Worm (Caenorhabditis elegans) whole organism, L4 larva: ENCODE results near the gene frpr-21.

ENCODE experiments used
- F26F4.8 ChIP-seq: fragments of 200-800 bp; sonication (Bioruptor generic); conservative IDR thresholded peaks from 2 replicates; pipeline ENCODE4 v1.3.6; 2022; ENCODE audit warnings: missing genetic modification characterization, missing compliant biosample characterization
- R02D3.7 ChIP-seq: fragments of 150-350 bp; sonication (generic microtip); optimal IDR thresholded peaks from 3 replicates; lab custom pipeline; 2014; ENCODE audit warnings: missing biosample characterization, missing genetic modification characterization
- T20F7.1 ChIP-seq: fragments of 200-800 bp; sonication (Bioruptor generic); optimal IDR thresholded peaks from 2 replicates; lab custom pipeline; 2018; ENCODE audit warnings: mild to moderate bottlenecking, missing genetic modification characterization, missing compliant biosample characterization
- Y48G9A.11 ChIP-seq: fragments of 200-800 bp; sonication (Bioruptor generic); IDR thresholded peaks from 2 replicates; pipeline ENCODE4 v1.3.6; 2022; ENCODE audit warnings: missing genetic modification reagents, missing genetic modification characterization, missing compliant biosample characterization
- Y75B8A.6 ChIP-seq: fragments of 200-800 bp; sonication (Bioruptor generic); IDR thresholded peaks from 2 replicates; pipeline ENCODE4 v1.3.6; 2022; ENCODE audit warnings: missing genetic modification reagents, missing genetic modification characterization, missing compliant biosample characterization
- ZK337.2 ChIP-seq: fragments of 200-800 bp; sonication (Bioruptor generic); IDR thresholded peaks from 2 replicates; pipeline ENCODE4 v1.3.6; 2022; ENCODE audit warnings: missing genetic modification reagents, missing genetic modification characterization, missing compliant biosample characterization
- aha-1 ChIP-seq: fragments of 150-350 bp; peaks from one replicate; lab custom pipeline; 2014; ENCODE audit warnings: missing biosample characterization, missing genetic modification characterization
- aly-2 ChIP-seq: sonication (generic microtip); optimal IDR thresholded peaks from 2 replicates; lab custom pipeline; 2018; ENCODE audit warnings: missing biosample characterization, missing genetic modification characterization
- ama-1 ChIP-seq: fragments of 150-350 bp; optimal IDR thresholded peaks from 2 replicates; lab custom pipeline; 2014; ENCODE audit warnings: inconsistent platforms, mixed read lengths
- arid-1 ChIP-seq: fragments of 200-800 bp; sonication (Bioruptor generic); conservative IDR thresholded peaks from 2 replicates; pipeline ENCODE4 v1.3.6; 2022; ENCODE audit warnings: missing genetic modification reagents, missing genetic modification characterization, missing compliant biosample characterization
- ceh-44 ChIP-seq: fragments of 200-800 bp; sonication (Bioruptor generic); IDR thresholded peaks from 2 replicates; pipeline ENCODE4 v1.3.6; 2022; ENCODE audit warnings: missing genetic modification reagents, missing genetic modification characterization, missing compliant biosample characterization
- ctbp-1 ChIP-seq: fragments of 200-800 bp; sonication (Bioruptor generic); IDR thresholded peaks from 2 replicates; pipeline ENCODE4 v1.3.6; 2022; ENCODE audit warnings: missing genetic modification reagents, missing genetic modification characterization, missing compliant biosample characterization
- daf-12 ChIP-seq: fragments of 150-350 bp; optimal IDR thresholded peaks from 2 replicates; lab custom pipeline; 2014; ENCODE audit warnings: missing biosample characterization, missing genetic modification reagents, missing genetic modification characterization
- daf-16 ChIP-seq, 3 experiments: sonication (generic microtip); optimal IDR thresholded peaks; 2 replicates each; lab custom pipeline; 2016 to 2017; ENCODE audit warnings: missing genetic modification characterization in 3 of 3, missing genetic modification reagents in 3 of 3, mild to moderate bottlenecking in 2 of 3, missing compliant biosample characterization in 2 of 3, missing biosample characterization in 1 of 3, moderate library complexity in 1 of 3
- daf-19 ChIP-seq: fragments of 200-800 bp; sonication (Bioruptor generic); conservative IDR thresholded peaks from 2 replicates; pipeline ENCODE4 v1.3.6; 2022; ENCODE audit warnings: missing genetic modification characterization, missing compliant biosample characterization
- daf-8 ChIP-seq: fragments of 200-800 bp; sonication (Bioruptor generic); IDR thresholded peaks from 2 replicates; pipeline ENCODE4 v1.3.6; 2022; ENCODE audit warnings: missing genetic modification characterization, missing compliant biosample characterization
- dmd-6 ChIP-seq: fragments of 200-800 bp; sonication (Bioruptor generic); IDR thresholded peaks from 2 replicates; pipeline ENCODE4 v1.3.6; 2022; ENCODE audit warnings: missing genetic modification reagents, missing genetic modification characterization, missing compliant biosample characterization
- duxl-1 ChIP-seq: sonication (generic microtip); optimal IDR thresholded peaks from 2 replicates; lab custom pipeline; 2016; ENCODE audit warnings: mild to moderate bottlenecking, missing genetic modification characterization, moderate library complexity, missing compliant biosample characterization; ENCODE audit not compliant: poor library complexity
- egl-27 ChIP-seq: sonication (generic microtip); optimal IDR thresholded peaks from 3 replicates; lab custom pipeline; 2017; ENCODE audit warnings: missing biosample characterization, missing genetic modification reagents, missing genetic modification characterization
- fos-1 ChIP-seq: fragments of 150-350 bp; optimal IDR thresholded peaks from 2 replicates; lab custom pipeline; 2014; ENCODE audit warnings: missing biosample characterization, missing genetic modification characterization
- hlh-11 ChIP-seq: fragments of 200-800 bp; sonication (Bioruptor generic); optimal IDR thresholded peaks from 2 replicates; lab custom pipeline; 2018; ENCODE audit warnings: mild to moderate bottlenecking, missing genetic modification characterization, missing compliant biosample characterization
- hlh-30 ChIP-seq: sonication (generic microtip); optimal IDR thresholded peaks from 2 replicates; lab custom pipeline; 2017; ENCODE audit warnings: antibody characterized with exemption, mild to moderate bottlenecking, missing genetic modification characterization, missing compliant biosample characterization; ENCODE audit not compliant: insufficient read depth
- lin-1 ChIP-seq: fragments of 200-800 bp; sonication (Bioruptor generic); IDR thresholded peaks from 2 replicates; pipeline ENCODE4 v1.3.6; 2022; ENCODE audit warnings: missing genetic modification reagents, missing genetic modification characterization, missing compliant biosample characterization
- lin-13 ChIP-seq: fragments of 150-350 bp; optimal IDR thresholded peaks from 2 replicates; lab custom pipeline; 2014; ENCODE audit warnings: missing biosample characterization, missing genetic modification reagents, missing genetic modification characterization
- lin-15B ChIP-seq: fragments of 150-350 bp; sonication (generic microtip); optimal IDR thresholded peaks from 3 replicates; lab custom pipeline; 2014; ENCODE audit warnings: missing biosample characterization, missing genetic modification characterization
- lin-29 ChIP-seq: fragments of 200-800 bp; sonication (Bioruptor generic); IDR thresholded peaks from 2 replicates; pipeline ENCODE4 v1.3.6; 2022; ENCODE audit warnings: missing genetic modification reagents, missing genetic modification characterization, missing compliant biosample characterization
- lin-38 ChIP-seq: fragments of 200-800 bp; sonication (Bioruptor generic); IDR thresholded peaks from 2 replicates; pipeline ENCODE4 v1.3.6; 2022; ENCODE audit warnings: missing genetic modification reagents, missing genetic modification characterization, missing compliant biosample characterization
- lir-3 ChIP-seq: sonication (generic microtip); optimal IDR thresholded peaks from 2 replicates; lab custom pipeline; 2016; ENCODE audit warnings: mild to moderate bottlenecking, missing genetic modification characterization, missing compliant biosample characterization
- lsy-2 ChIP-seq, 2 experiments: fragments of 150-350 bp in 1 of 2; sonication (generic microtip) in 1 of 2; optimal IDR thresholded peaks; 2 replicates each; lab custom pipeline; 2014 to 2017; ENCODE audit warnings: missing biosample characterization in 2 of 2, missing genetic modification characterization in 2 of 2
- mdt-29 ChIP-seq: fragments of 200-800 bp; sonication (Bioruptor generic); IDR thresholded peaks from 2 replicates; pipeline ENCODE4 v1.3.6; 2022; ENCODE audit warnings: missing genetic modification reagents, missing genetic modification characterization, missing compliant biosample characterization
- mep-1 ChIP-seq: fragments of 150-350 bp; sonication (generic microtip); optimal IDR thresholded peaks from 3 replicates; lab custom pipeline; 2014; ENCODE audit warnings: missing biosample characterization, missing genetic modification characterization
- mxl-2 ChIP-seq: fragments of 200-800 bp; sonication (Bioruptor generic); conservative IDR thresholded peaks from 2 replicates; pipeline ENCODE4 v1.3.6; 2022; ENCODE audit warnings: missing genetic modification reagents, missing genetic modification characterization, missing compliant biosample characterization
- mxl-3 ChIP-seq: fragments of 200-800 bp; sonication (Bioruptor generic); optimal IDR thresholded peaks from 2 replicates; lab custom pipeline; 2018; ENCODE audit warnings: mild to moderate bottlenecking, missing genetic modification characterization, missing compliant biosample characterization
- nhr-10 ChIP-seq: fragments of 150-350 bp; optimal IDR thresholded peaks from 2 replicates; lab custom pipeline; 2014; ENCODE audit warnings: missing biosample characterization, missing genetic modification characterization
- nhr-11 ChIP-seq: fragments of 150-350 bp; optimal IDR thresholded peaks from 2 replicates; lab custom pipeline; 2014; ENCODE audit warnings: missing biosample characterization, missing genetic modification characterization
- nhr-77 ChIP-seq: fragments of 150-350 bp; optimal IDR thresholded peaks from 2 replicates; lab custom pipeline; 2014; ENCODE audit warnings: missing biosample characterization, missing genetic modification characterization
- pqm-1 ChIP-seq: sonication (generic microtip); optimal IDR thresholded peaks from 2 replicates; lab custom pipeline; 2017; ENCODE audit warnings: missing biosample characterization, missing genetic modification characterization
- rbr-2 ChIP-seq: sonication (generic microtip); optimal IDR thresholded peaks from 2 replicates; lab custom pipeline; 2016; ENCODE audit warnings: missing genotype, missing genetic modification characterization, missing compliant biosample characterization
- saeg-2 ChIP-seq: fragments of 200-800 bp; sonication (Bioruptor generic); IDR thresholded peaks from 2 replicates; pipeline ENCODE4 v1.3.6; 2022; ENCODE audit warnings: missing genetic modification reagents, missing genetic modification characterization, missing compliant biosample characterization
- skn-1 ChIP-seq: fragments of 150-350 bp; optimal IDR thresholded peaks from 2 replicates; lab custom pipeline; 2014; ENCODE audit warnings: missing biosample characterization, missing genetic modification characterization
- snpc-4 ChIP-seq: fragments of 150-350 bp; optimal IDR thresholded peaks from 2 replicates; lab custom pipeline; 2014; ENCODE audit warnings: missing biosample characterization, missing genetic modification characterization
- spr-3 ChIP-seq: fragments of 200-800 bp; sonication (Bioruptor generic); optimal IDR thresholded peaks from 2 replicates; lab custom pipeline; 2018; ENCODE audit warnings: mild to moderate bottlenecking, missing genetic modification characterization, missing compliant biosample characterization
- tag-97 ChIP-seq: fragments of 200-800 bp; sonication (Bioruptor generic); IDR thresholded peaks from 2 replicates; pipeline ENCODE4 v1.3.6; 2022; ENCODE audit warnings: missing genetic modification characterization, missing compliant biosample characterization
- unc-130 ChIP-seq: sonication (generic microtip); optimal IDR thresholded peaks from 2 replicates; lab custom pipeline; 2016; ENCODE audit warnings: missing genetic modification reagents, missing genetic modification characterization, missing compliant biosample characterization
- unc-62 ChIP-seq, 3 experiments: fragments of 150-350 bp in 1 of 3; sonication (generic microtip); optimal IDR thresholded peaks in 2 of 3; peaks in 1 of 3; 1 replicate in 1 of 3; 2 replicates in 2 of 3; lab custom pipeline; 2014 to 2017; ENCODE audit warnings: missing biosample characterization in 3 of 3, missing genetic modification characterization in 3 of 3, missing genetic modification reagents in 3 of 3, missing genotype in 1 of 3
- vab-7 ChIP-seq: fragments of 200-800 bp; sonication (Bioruptor generic); IDR thresholded peaks from 2 replicates; pipeline ENCODE4 v1.3.6; 2022; ENCODE audit warnings: missing genetic modification reagents, missing genetic modification characterization, missing compliant biosample characterization
- zag-1 ChIP-seq: fragments of 150-350 bp; optimal IDR thresholded peaks from 2 replicates; lab custom pipeline; 2014; ENCODE audit warnings: missing biosample characterization, missing genetic modification characterization
- zfp-2 ChIP-seq: sonication (generic microtip); optimal IDR thresholded peaks from 2 replicates; lab custom pipeline; 2016; ENCODE audit warnings: mild to moderate bottlenecking, missing genetic modification characterization, missing compliant biosample characterization
- ztf-7 ChIP-seq: fragments of 150-350 bp; optimal IDR thresholded peaks from 2 replicates; lab custom pipeline; 2014; ENCODE audit warnings: missing biosample characterization, missing genetic modification characterization

frpr-21 gene

DNA sequence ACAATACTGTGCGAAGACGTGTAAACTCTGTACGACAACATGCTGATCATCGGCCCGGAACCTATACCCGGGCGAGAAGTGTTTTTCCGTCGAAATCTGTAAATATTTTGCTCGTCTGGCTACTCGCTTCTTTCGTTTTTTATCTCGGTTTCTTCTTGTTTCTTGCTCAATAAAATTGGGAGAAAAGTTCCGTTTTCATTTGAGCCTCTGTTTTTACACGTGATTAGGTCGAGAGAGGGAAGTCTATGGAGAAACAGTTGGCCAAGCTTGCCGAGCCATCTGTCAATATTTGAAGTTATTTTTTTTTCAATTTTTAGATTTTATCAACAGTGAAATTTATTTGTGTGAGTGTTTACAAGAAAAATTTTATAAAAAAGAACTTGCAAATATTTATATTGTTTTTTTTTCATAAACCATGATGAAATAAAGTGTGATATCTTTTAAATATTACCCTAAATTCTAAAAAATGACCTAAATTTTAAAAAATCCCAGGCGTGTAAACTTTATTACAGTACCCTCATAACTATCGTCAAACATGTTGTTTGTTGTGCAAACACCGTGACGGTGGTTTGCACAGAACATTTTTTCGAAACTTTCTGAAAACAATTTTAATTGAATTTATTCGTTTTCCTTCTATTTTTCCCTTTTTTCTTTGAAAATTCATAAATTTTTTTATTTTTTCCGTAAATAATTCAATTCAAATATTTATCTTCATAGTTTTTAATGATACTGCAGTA lies 23.3 kb upstream of the frpr-21 start:
- no peak for TF ChIP-seq ZK337.2 (GFP tag; lab: Robert Waterston, UW)
- TF ChIP-seq duxl-1 (tag; lab: Kevin White, UChicago) = no peak
- no peak for TF ChIP-seq rbr-2
- TF ChIP-seq pqm-1 (tag; lab: Kevin White, UChicago) = no peak
- TF ChIP-seq hlh-11 (tag; lab: Kevin White, UChicago) = peak; percentile 35
- no peak for TF ChIP-seq fos-1 (tag; lab: Kevin White, UChicago)
- peak; percentile 23 for TF ChIP-seq hlh-30 (tag; lab: Kevin White, UChicago)
- peak in 1 of 2 experiments; percentile 97 for TF ChIP-seq daf-16 (GFP tag; optimal IDR thresholded peaks at IDR 0.05; lab: Kevin White, UChicago)
- TF ChIP-seq daf-16 (tag; optimal IDR thresholded peaks at IDR 0.05; lab: Kevin White, UChicago) = peak; percentile 1
- peak; percentile 36 for TF ChIP-seq T20F7.1 (GFP tag; lab: Kevin White, UChicago)
- TF ChIP-seq aha-1 (tag; lab: Kevin White, UChicago) = peak; percentile 71
- TF ChIP-seq lin-13 = no peak
- no peak for TF ChIP-seq unc-62 (GFP tag; optimal IDR thresholded peaks at IDR 0.05 in 1 of 2; lab: Kevin White, UChicago)
- no peak for TF ChIP-seq unc-62 (tag; optimal IDR thresholded peaks at IDR 0.05; lab: Kevin White, UChicago)
- no peak for TF ChIP-seq vab-7
- no peak for TF ChIP-seq spr-3 (GFP tag; lab: Kevin White, UChicago)
- no peak for TF ChIP-seq nhr-10
- TF ChIP-seq ztf-7 = no peak
- TF ChIP-seq lsy-2 (tag; optimal IDR thresholded peaks at IDR 0.05; lab: Kevin White, UChicago) = peak in 1 of 2 experiments; percentile 80
- TF ChIP-seq zfp-2 (tag; lab: Kevin White, UChicago) = no peak

DNA sequence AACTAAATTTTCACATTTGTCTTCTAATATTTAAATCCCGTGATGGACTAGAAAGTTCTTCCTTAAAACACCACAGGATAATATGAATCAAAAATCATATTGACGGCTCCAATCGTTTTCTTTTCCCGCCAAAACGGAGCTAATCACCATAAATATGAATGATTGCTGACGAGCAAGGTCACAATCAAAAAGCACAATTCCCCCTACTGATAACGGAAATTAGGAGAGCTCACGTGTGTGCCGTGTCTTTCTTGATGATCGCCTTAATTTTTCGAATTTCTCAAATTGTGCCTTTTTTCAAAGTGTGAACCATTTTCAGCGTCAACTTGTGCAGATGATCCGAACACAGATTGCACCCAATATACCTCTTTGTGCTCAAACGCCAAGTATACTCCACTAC lies 22.1 kb upstream of the frpr-21 start:
- TF ChIP-seq lir-3 (tag; lab: Kevin White, UChicago) (no peak), lin-15B (no peak), duxl-1 (tag; lab: Kevin White, UChicago) (no peak), unc-130 (GFP tag; lab: Kevin White, UChicago) (no peak), mxl-3 (GFP tag; lab: Kevin White, UChicago) (peak; percentile 23), snpc-4 (tag; lab: Kevin White, UChicago) (no peak), zag-1 (tag; lab: Kevin White, UChicago) (no peak), lin-29 (GFP tag; lab: Robert Waterston, UW) (no peak), ctbp-1 (GFP tag; lab: Robert Waterston, UW) (no peak), lin-1 (GFP tag; lab: Robert Waterston, UW) (no peak), daf-8 (GFP tag; lab: Robert Waterston, UW) (no peak), mxl-2 (GFP tag; lab: Robert Waterston, UW) (no peak), dmd-6 (GFP tag; lab: Robert Waterston, UW) (peak; percentile 83), R02D3.7 (tag; lab: Kevin White, UChicago) (no peak), aly-2 (tag; lab: Kevin White, UChicago) (no peak), Y48G9A.11 (GFP tag; lab: Robert Waterston, UW) (no peak), mdt-29 (GFP tag; lab: Robert Waterston, UW) (no peak), Y75B8A.6 (GFP tag; lab: Robert Waterston, UW) (no peak), F26F4.8 (GFP tag; lab: Robert Waterston, UW) (no peak), skn-1 (no peak), ceh-44 (GFP tag; lab: Robert Waterston, UW) (no peak), mep-1 (tag; lab: Kevin White, UChicago) (no peak), fos-1 (tag; lab: Kevin White, UChicago) (no peak), daf-12 (no peak), tag-97 (no peak), egl-27 (tag; lab: Kevin White, UChicago) (no peak), lin-38 (GFP tag; lab: Robert Waterston, UW) (no peak), nhr-11 (tag; lab: Kevin White, UChicago) (no peak), arid-1 (GFP tag; lab: Robert Waterston, UW) (no peak), spr-3 (GFP tag; lab: Kevin White, UChicago) (no peak), saeg-2 (no peak), nhr-77 (tag; lab: Kevin White, UChicago) (peak; percentile 18), hlh-30 (tag; lab: Kevin White, UChicago) (peak; percentile 58), daf-19 (GFP tag; lab: Robert Waterston, UW) (no peak), ama-1 (lab: Kevin White, UChicago) (no peak)
